Worm (Caenorhabditis elegans): ENCODE data around the gene swsn-3.

ce11 chrIII:2781833-2782232 is 13.4 kb upstream of the swsn-3 start:
- TF ChIP-seq ztf-16 (tag; optimal IDR thresholded peaks at IDR 0.05) (no peak), ets-4 (tag; optimal IDR thresholded peaks at IDR 0.05) (no peak), ttx-3 (tag; optimal IDR thresholded peaks at IDR 0.05) (no peak), pha-4 (tag; optimal IDR thresholded peaks at IDR 0.05) (no peak), T23F11.4 (GFP tag; optimal IDR thresholded peaks at IDR 0.05) (no peak)

All from whole organism, late embryonic.